Fruit fly (Drosophila melanogaster) whole organism, embryonic: ENCODE results near the gene CG18563.

Experiments
- Bdp1 ChIP-seq: fragments of 200-800 bp; sonication (Bioruptor generic); optimal IDR thresholded peaks from 3 replicates; lab custom pipeline; 2016; ENCODE audit warnings: missing biosample characterization, missing genetic modification characterization
- CG10147 ChIP-seq: fragments of 200-800 bp; sonication (Bioruptor generic); optimal IDR thresholded peaks from 2 replicates; lab custom pipeline; 2019; ENCODE audit warnings: missing biosample characterization, mild to moderate bottlenecking, missing genetic modification characterization, moderate library complexity
- CG10209 ChIP-seq: fragments of 200-800 bp; sonication (Bioruptor generic); optimal IDR thresholded peaks from 3 replicates; lab custom pipeline; 2017; ENCODE audit warnings: missing biosample characterization, mild to moderate bottlenecking, missing genetic modification characterization, missing genetic modification reagents
- CG1024 ChIP-seq: fragments of 200-800 bp; sonication (Bioruptor generic); IDR thresholded peaks from 2 replicates; pipeline ENCODE4 v1.3.6; 2022; ENCODE audit warnings: missing biosample characterization, missing genetic modification characterization
- CG10543 ChIP-seq: fragments of 200-800 bp; sonication (Bioruptor generic); optimal IDR thresholded peaks from 3 replicates; lab custom pipeline; 2017; ENCODE audit warnings: missing biosample characterization, mild to moderate bottlenecking, missing genetic modification characterization, moderate library complexity
- CG12071 ChIP-seq: fragments of 200-800 bp; sonication (Bioruptor generic); optimal IDR thresholded peaks from 3 replicates; lab custom pipeline; 2018; ENCODE audit warnings: missing biosample characterization, mild to moderate bottlenecking, missing genetic modification characterization
- CG13296 ChIP-seq: fragments of 200-800 bp; sonication (Bioruptor generic); optimal IDR thresholded peaks from 3 replicates; lab custom pipeline; 2018; ENCODE audit warnings: missing biosample characterization, mild to moderate bottlenecking, missing genetic modification characterization
- CG14441 ChIP-seq: fragments of 200-800 bp; sonication (Bioruptor generic); IDR thresholded peaks from 2 replicates; pipeline ENCODE4 v1.3.6; 2022; ENCODE audit warnings: missing biosample characterization, missing genetic modification characterization
- CG17829 ChIP-seq: fragments of 200-800 bp; optimal IDR thresholded peaks from 2 replicates; lab custom pipeline; 2019; ENCODE audit warnings: missing biosample characterization, mild to moderate bottlenecking, missing genetic modification characterization, moderate library complexity
- CG1792 ChIP-seq: fragments of 200-800 bp; sonication (Bioruptor generic); optimal IDR thresholded peaks from 2 replicates; lab custom pipeline; 2016; ENCODE audit warnings: missing biosample characterization, missing genetic modification characterization
- CG18619 ChIP-seq: fragments of 200-800 bp; sonication (Bioruptor generic); optimal IDR thresholded peaks from 3 replicates; lab custom pipeline; 2017; ENCODE audit warnings: missing biosample characterization, mild to moderate bottlenecking, missing genetic modification characterization
- CG2116 ChIP-seq: fragments of 200-800 bp; sonication (Bioruptor generic); optimal IDR thresholded peaks from 3 replicates; lab custom pipeline; 2018; ENCODE audit warnings: missing biosample characterization, mild to moderate bottlenecking, missing genetic modification characterization
- CG2875 ChIP-seq: fragments of 200-800 bp; sonication (Bioruptor generic); optimal IDR thresholded peaks from 2 replicates; lab custom pipeline; 2017; ENCODE audit warnings: missing biosample characterization, mild to moderate bottlenecking, missing genetic modification characterization, missing genetic modification reagents
- CG30403 ChIP-seq: fragments of 200-800 bp; sonication (Bioruptor generic); optimal IDR thresholded peaks from 3 replicates; lab custom pipeline; 2016; ENCODE audit warnings: missing biosample characterization, missing genetic modification characterization
- CG33213 ChIP-seq: fragments of 200-800 bp; sonication (Bioruptor generic); optimal IDR thresholded peaks from 3 replicates; lab custom pipeline; 2016; ENCODE audit warnings: missing biosample characterization, missing genetic modification characterization
- CG34224 ChIP-seq: fragments of 200-800 bp; sonication (Bioruptor generic); IDR thresholded peaks from 3 replicates; pipeline ENCODE4 v1.3.6; 2022; ENCODE audit warnings: missing biosample characterization, missing genetic modification characterization; ENCODE audit not compliant: partially characterized antibody
- CG7786 ChIP-seq: fragments of 200-800 bp; sonication (Bioruptor generic); optimal IDR thresholded peaks from 2 replicates; lab custom pipeline; 2016; ENCODE audit warnings: missing biosample characterization, missing genetic modification characterization
- CG8290 ChIP-seq, 3 experiments: fragments of 200-800 bp; sonication (Bioruptor generic); optimal IDR thresholded peaks; 2 replicates each; lab custom pipeline; 2016 to 2019; ENCODE audit warnings: missing biosample characterization in 3 of 3, missing genetic modification characterization in 3 of 3, mild to moderate bottlenecking in 2 of 3, moderate library complexity in 1 of 3
- Deaf1 ChIP-seq: fragments of 200-800 bp; optimal IDR thresholded peaks from 3 replicates; lab custom pipeline; 2019; ENCODE audit warnings: missing biosample characterization, mild to moderate bottlenecking, missing genetic modification characterization, moderate library complexity
- Dref ChIP-seq: fragments of 200-800 bp; sonication (Bioruptor generic); IDR thresholded peaks from 2 replicates; pipeline ENCODE4 v1.3.6; 2022; ENCODE audit warnings: missing biosample characterization, missing genetic modification characterization
- Drgx ChIP-seq: fragments of 200-800 bp; sonication (Bioruptor generic); IDR thresholded peaks from 2 replicates; pipeline ENCODE4 v1.3.6; 2022; ENCODE audit warnings: missing biosample characterization, missing genetic modification characterization
- HHEX ChIP-seq: fragments of 200-800 bp; sonication (Bioruptor generic); optimal IDR thresholded peaks from 3 replicates; lab custom pipeline; 2017; ENCODE audit warnings: missing biosample characterization, mild to moderate bottlenecking, missing genetic modification characterization, missing genetic modification reagents
- HLH4C ChIP-seq: fragments of 200-800 bp; sonication (Bioruptor generic); IDR thresholded peaks from 3 replicates; pipeline ENCODE4 v1.3.6; 2022; ENCODE audit warnings: missing biosample characterization, missing genetic modification characterization; ENCODE audit not compliant: partially characterized antibody
- HLHmδ ChIP-seq: fragments of 200-800 bp; sonication (Bioruptor generic); optimal IDR thresholded peaks from 2 replicates; lab custom pipeline; 2018; ENCODE audit warnings: missing biosample characterization, mild to moderate bottlenecking, missing genetic modification characterization, moderate library complexity
- Hr3 ChIP-seq: fragments of 200-800 bp; sonication (Bioruptor generic); optimal IDR thresholded peaks from 3 replicates; lab custom pipeline; 2016; ENCODE audit warnings: missing biosample characterization, missing genetic modification characterization
- Lhr ChIP-seq: fragments of 200-800 bp; sonication (Bioruptor generic); optimal IDR thresholded peaks from 3 replicates; lab custom pipeline; 2017; ENCODE audit warnings: mild to moderate bottlenecking, missing biosample characterization, missing genetic modification reagents, missing genetic modification characterization
- MBD-R2 ChIP-seq: fragments of 200-800 bp; sonication (Bioruptor generic); IDR thresholded peaks from 2 replicates; pipeline ENCODE4 v1.3.6; 2022; ENCODE audit warnings: missing biosample characterization, missing genetic modification characterization
- Meics ChIP-seq: fragments of 200-800 bp; sonication (Bioruptor generic); optimal IDR thresholded peaks from 2 replicates; lab custom pipeline; 2017; ENCODE audit warnings: missing biosample characterization, mild to moderate bottlenecking, missing genetic modification characterization
- Nf-YC ChIP-seq: fragments of 200-800 bp; optimal IDR thresholded peaks from 3 replicates; lab custom pipeline; 2019; ENCODE audit warnings: missing biosample characterization, mild to moderate bottlenecking, missing genetic modification characterization, moderate library complexity
- Taf1 ChIP-seq: fragments of 200-800 bp; sonication (Bioruptor generic); IDR thresholded peaks from 2 replicates; pipeline ENCODE4 v1.3.6; 2022; ENCODE audit warnings: missing biosample characterization, missing genetic modification characterization
- Xrp1 ChIP-seq: fragments of 200-800 bp; sonication (Bioruptor generic); IDR thresholded peaks from 2 replicates; pipeline ENCODE4 v1.3.6; 2022; ENCODE audit warnings: missing biosample characterization, missing genetic modification characterization
- ac ChIP-seq: fragments of 200-800 bp; sonication (Bioruptor generic); optimal IDR thresholded peaks from 3 replicates; lab custom pipeline; 2017; ENCODE audit warnings: missing biosample characterization, mild to moderate bottlenecking, missing genetic modification characterization
- ase ChIP-seq: fragments of 200-800 bp; sonication (Bioruptor generic); IDR thresholded peaks from 3 replicates; pipeline ENCODE4 v1.3.6; 2022; ENCODE audit warnings: missing biosample characterization, missing genetic modification characterization
- az2 ChIP-seq: fragments of 200-800 bp; sonication (Bioruptor generic); optimal IDR thresholded peaks from 3 replicates; lab custom pipeline; 2016; ENCODE audit warnings: missing biosample characterization, missing genetic modification characterization
- cato ChIP-seq: fragments of 200-800 bp; sonication (Bioruptor generic); optimal IDR thresholded peaks from 2 replicates; lab custom pipeline; 2016; ENCODE audit warnings: missing biosample characterization, missing genetic modification characterization, borderline replicate concordance
- cg ChIP-seq: fragments of 200-800 bp; sonication (Bioruptor generic); optimal IDR thresholded peaks from 3 replicates; lab custom pipeline; 2019; ENCODE audit warnings: missing biosample characterization, mild to moderate bottlenecking, missing genetic modification characterization, moderate library complexity
- croc ChIP-seq: fragments of 200-800 bp; sonication (Bioruptor generic); conservative IDR thresholded peaks from 3 replicates; pipeline ENCODE4 v1.3.6; 2022; ENCODE audit warnings: missing biosample characterization, missing genetic modification characterization
- dimm ChIP-seq: fragments of 200-800 bp; sonication (Bioruptor generic); IDR thresholded peaks from 2 replicates; pipeline ENCODE4 v1.3.6; 2022; ENCODE audit warnings: missing biosample characterization, missing genetic modification characterization
- fd3F ChIP-seq: fragments of 200-800 bp; sonication (Bioruptor generic); optimal IDR thresholded peaks from 2 replicates; lab custom pipeline; 2018; ENCODE audit warnings: missing biosample characterization, mild to moderate bottlenecking, missing genetic modification characterization, moderate library complexity
- fru ChIP-seq: fragments of >200 bp; optimal IDR thresholded peaks from 2 replicates; lab custom pipeline; 2017
- hth ChIP-seq: fragments of >200 bp; optimal IDR thresholded peaks from 2 replicates; lab custom pipeline; 2017; ENCODE audit warnings: inconsistent platforms
- lola ChIP-seq, 3 experiments: fragments of >200 bp in 2 of 3; fragments of 200-800 bp in 1 of 3; sonication (Bioruptor generic) in 1 of 3; optimal IDR thresholded peaks; 2 replicates each; lab custom pipeline; 2017 to 2019; ENCODE audit warnings: missing biosample characterization in 3 of 3, missing genetic modification characterization in 3 of 3, mild to moderate bottlenecking in 1 of 3, moderate library complexity in 1 of 3
- nerfin-1 ChIP-seq: fragments of 200-800 bp; sonication (Bioruptor generic); optimal IDR thresholded peaks from 3 replicates; lab custom pipeline; 2019; ENCODE audit warnings: missing biosample characterization, mild to moderate bottlenecking, missing genetic modification characterization, moderate library complexity
- oc ChIP-seq: fragments of 200-800 bp; sonication (Bioruptor generic); optimal IDR thresholded peaks from 2 replicates; lab custom pipeline; 2018; ENCODE audit warnings: missing biosample characterization, mild to moderate bottlenecking, missing genetic modification characterization, moderate library complexity
- scrt ChIP-seq: fragments of 200-800 bp; sonication (Bioruptor generic); optimal IDR thresholded peaks from 2 replicates; lab custom pipeline; 2018; ENCODE audit warnings: missing biosample characterization, mild to moderate bottlenecking, missing genetic modification characterization, moderate library complexity
- slbo ChIP-seq: fragments of 200-800 bp; sonication (Bioruptor generic); IDR thresholded peaks from 2 replicates; pipeline ENCODE4 v1.3.6; 2022; ENCODE audit warnings: missing biosample characterization, missing genetic modification characterization
- sqz ChIP-seq: fragments of 200-800 bp; sonication (Bioruptor generic); optimal IDR thresholded peaks from 3 replicates; lab custom pipeline; 2018; ENCODE audit warnings: missing biosample characterization, mild to moderate bottlenecking, missing genetic modification characterization
- sug ChIP-seq: fragments of 200-800 bp; optimal IDR thresholded peaks from 2 replicates; lab custom pipeline; 2019; ENCODE audit warnings: missing biosample characterization, mild to moderate bottlenecking, missing genetic modification characterization, moderate library complexity
- tna ChIP-seq: fragments of 200-800 bp; sonication (Bioruptor generic); IDR thresholded peaks from 2 replicates; pipeline ENCODE4 v1.3.6; 2022; ENCODE audit warnings: missing biosample characterization, missing genetic modification characterization; ENCODE audit not compliant: partially characterized antibody
- zfh1 ChIP-seq: fragments of 200-800 bp; sonication (Bioruptor generic); IDR thresholded peaks from 3 replicates; pipeline ENCODE4 v1.3.6; 2022; ENCODE audit warnings: missing biosample characterization, missing genetic modification characterization

Gene CG18563

DNA sequence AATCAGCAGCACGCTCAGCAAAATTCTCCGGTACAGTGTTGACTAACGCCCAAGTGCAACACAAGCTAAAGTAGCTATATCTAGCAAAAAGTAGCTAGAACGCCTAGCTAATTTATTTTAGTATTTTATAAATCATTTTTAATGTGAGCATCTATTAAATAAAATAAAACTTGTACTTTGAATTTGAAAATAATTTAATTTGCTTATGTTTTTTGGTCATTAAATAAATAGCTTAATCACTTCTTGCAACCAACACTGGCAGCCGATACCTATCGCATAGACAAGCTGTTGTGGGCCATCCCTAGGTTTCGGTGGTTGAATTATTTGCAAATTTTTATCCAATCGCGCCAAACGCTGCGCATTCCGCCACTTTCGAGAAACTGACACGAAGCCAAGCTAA lies 47.5 kb downstream of the CG18563 start, which contains the start of the genes Polr2J and CG15141:
Gene Polr2J (minus strand): TSS at position 49 of the 400 bp plus-strand sequence.
Gene CG15141 (plus strand): TSS at position 284 of the 400 bp plus-strand sequence.
- TF ChIP-seq CG1024 (GFP tag; lab: Robert Waterston, UW) = no peak; the same call in 1 of the 2 replicates
- TF ChIP-seq zfh1 (GFP tag; lab: Robert Waterston, UW) = peak; percentile 84
- peak; percentile 72 for TF ChIP-seq HHEX (GFP tag; lab: Kevin White, UChicago)
- peak; percentile 44 for TF ChIP-seq CG2875 (GFP tag; lab: Kevin White, UChicago)
- TF ChIP-seq HLH4C (GFP tag; lab: Robert Waterston, UW) = peak; percentile 79
- TF ChIP-seq lola (GFP tag; optimal IDR thresholded peaks at IDR 0.05; lab: Kevin White, UChicago) = peak in 1 of 3 experiments; percentile 88
- TF ChIP-seq Hr3 (GFP tag; lab: Kevin White, UChicago) = peak; percentile 94
- TF ChIP-seq sqz (GFP tag; lab: Kevin White, UChicago) = no peak
- peak; percentile 60 for TF ChIP-seq Drgx (GFP tag; lab: Robert Waterston, UW)
- TF ChIP-seq CG30403 (GFP tag; lab: Kevin White, UChicago) = peak; percentile 94
- TF ChIP-seq cato (GFP tag; lab: Kevin White, UChicago) = peak; percentile 84
- TF ChIP-seq CG12071 (GFP tag; lab: Kevin White, UChicago) = no peak
- TF ChIP-seq CG10147 (GFP tag; lab: Kevin White, UChicago) = no peak
- TF ChIP-seq Meics (GFP tag; lab: Kevin White, UChicago) = peak; percentile 78
- TF ChIP-seq dimm = no peak
- no peak for TF ChIP-seq HLHmδ (GFP tag; lab: Kevin White, UChicago)
- no peak for TF ChIP-seq CG10543 (GFP tag; lab: Kevin White, UChicago)
- peak; percentile 88 for TF ChIP-seq Xrp1 (GFP tag; lab: Robert Waterston, UW)
- TF ChIP-seq ac = no peak
- TF ChIP-seq Nf-YC = peak; percentile 92
- peak; percentile 71 for TF ChIP-seq CG2116 (GFP tag; lab: Kevin White, UChicago)
- peak; percentile 83 for TF ChIP-seq CG34224 (GFP tag; lab: Robert Waterston, UW)
- peak; percentile 91 for TF ChIP-seq CG17829 (tag; lab: Kevin White, UChicago)
- peak; percentile 75 for TF ChIP-seq croc (GFP tag; lab: Robert Waterston, UW)
- TF ChIP-seq sug (tag; lab: Kevin White, UChicago) = peak; percentile 88
- peak; percentile 76 for TF ChIP-seq Bdp1 (GFP tag; lab: Kevin White, UChicago)
- TF ChIP-seq CG13296 (GFP tag; lab: Kevin White, UChicago) = peak; percentile 73
- TF ChIP-seq Taf1 = peak; percentile 74
- TF ChIP-seq slbo = peak; percentile 94
- TF ChIP-seq scrt = peak; percentile 70
- TF ChIP-seq Deaf1 (tag; lab: Kevin White, UChicago) = no peak
- TF ChIP-seq ase = peak; percentile 79
- TF ChIP-seq fru (lab: Kevin White, UChicago) = no peak
- TF ChIP-seq hth (lab: Kevin White, UChicago) = no peak
- TF ChIP-seq nerfin-1 (tag; lab: Kevin White, UChicago) = peak; percentile 96
- TF ChIP-seq az2 (GFP tag; lab: Kevin White, UChicago) = peak; percentile 79
- peak; percentile 84 for TF ChIP-seq fd3F (GFP tag; lab: Kevin White, UChicago)
- peak; percentile 96 for TF ChIP-seq MBD-R2 (GFP tag; lab: Robert Waterston, UW)
- peak; percentile 46 for TF ChIP-seq CG1792 (GFP tag; lab: Kevin White, UChicago)
- TF ChIP-seq Dref (GFP tag; lab: Robert Waterston, UW) = no peak
- peak; percentile 52 for TF ChIP-seq CG33213 (GFP tag; lab: Kevin White, UChicago)
- no peak for TF ChIP-seq oc (tag; lab: Kevin White, UChicago)
- peak; percentile 87 for TF ChIP-seq CG10209 (GFP tag; lab: Kevin White, UChicago)
- TF ChIP-seq CG7786 (GFP tag; lab: Kevin White, UChicago) = peak; percentile 56
- peak; percentile 41; the same call in 1 of the 2 replicates for TF ChIP-seq tna (GFP tag; lab: Robert Waterston, UW)
- TF ChIP-seq Lhr (GFP tag; lab: Kevin White, UChicago) = peak; percentile 68
- peak; percentile 87 for TF ChIP-seq CG14441 (GFP tag; lab: Robert Waterston, UW)
- peak; percentile 77 for TF ChIP-seq CG18619 (GFP tag; lab: Kevin White, UChicago)
- TF ChIP-seq CG8290 (GFP tag; optimal IDR thresholded peaks at IDR 0.05; lab: Kevin White, UChicago) = peak; percentile 78
- TF ChIP-seq CG8290 (tag; optimal IDR thresholded peaks at IDR 0.05; lab: Kevin White, UChicago) = peak in 1 of 2 experiments; percentile 12
- no peak for TF ChIP-seq cg (GFP tag; lab: Kevin White, UChicago)
